Worm (Caenorhabditis elegans) whole organism, L3 larva: ENCODE data around the gene Y39H10A.1.

Experiments used
- aly-2 ChIP-seq: fragments of 150-350 bp; optimal IDR thresholded peaks from 2 replicates; lab custom pipeline; 2014; ENCODE audit warnings: missing biosample characterization, missing genetic modification characterization
- ama-1 ChIP-seq: fragments of 150-350 bp; optimal IDR thresholded peaks from 2 replicates; lab custom pipeline; 2018
- ceh-28 ChIP-seq: fragments of 150-350 bp; optimal IDR thresholded peaks from 2 replicates; lab custom pipeline; 2014; ENCODE audit warnings: missing biosample characterization, missing genetic modification reagents, missing genetic modification characterization
- ceh-82 ChIP-seq: fragments of 150-350 bp; optimal IDR thresholded peaks from 2 replicates; lab custom pipeline; 2014; ENCODE audit warnings: missing biosample characterization, missing genetic modification characterization
- ceh-9 ChIP-seq: sonication (generic microtip); optimal IDR thresholded peaks from 2 replicates; lab custom pipeline; 2018; ENCODE audit warnings: missing biosample characterization, missing genetic modification characterization
- daf-12 ChIP-seq: fragments of 150-350 bp; optimal IDR thresholded peaks from 2 replicates; lab custom pipeline; 2014; ENCODE audit warnings: missing biosample characterization, missing genetic modification reagents, missing genetic modification characterization
- egl-27 ChIP-seq: sonication (generic microtip); optimal IDR thresholded peaks from 4 replicates; lab custom pipeline; 2017; ENCODE audit warnings: missing biosample characterization, missing genetic modification reagents, missing genetic modification characterization
- egl-5 ChIP-seq: fragments of 150-350 bp; optimal IDR thresholded peaks from 2 replicates; lab custom pipeline; 2017; ENCODE audit warnings: missing biosample characterization, missing genetic modification reagents, missing genetic modification characterization, inconsistent platforms
- elt-2 ChIP-seq: sonication (generic microtip); optimal IDR thresholded peaks from 2 replicates; lab custom pipeline; 2016; ENCODE audit warnings: missing genetic modification reagents, mild to moderate bottlenecking, missing genetic modification characterization, missing compliant biosample characterization
- elt-3 ChIP-seq, 3 experiments: fragments of 150-350 bp in 1 of 3; sonication (generic microtip) in 2 of 3; optimal IDR thresholded peaks; 2 replicates in 2 of 3; 4 replicates in 1 of 3; lab custom pipeline; 2014 to 2017; ENCODE audit warnings: missing biosample characterization in 3 of 3, missing genetic modification characterization in 3 of 3
- eor-1 ChIP-seq, 2 experiments: fragments of 150-350 bp; optimal IDR thresholded peaks; 2 replicates each; lab custom pipeline; 2014 to 2018; ENCODE audit warnings: missing biosample characterization in 2 of 2, missing genetic modification characterization in 2 of 2
- fkh-10 ChIP-seq: sonication (generic microtip); optimal IDR thresholded peaks from 2 replicates; lab custom pipeline; 2017; ENCODE audit warnings: missing biosample characterization, missing genetic modification reagents, missing genetic modification characterization
- fos-1 ChIP-seq: fragments of 150-350 bp; optimal IDR thresholded peaks from 2 replicates; lab custom pipeline; 2014; ENCODE audit warnings: missing biosample characterization, missing genetic modification characterization
- hmg-11 ChIP-seq: sonication (generic microtip); optimal IDR thresholded peaks from 2 replicates; lab custom pipeline; 2016; ENCODE audit warnings: missing genetic modification characterization, missing compliant biosample characterization
- lin-15B ChIP-seq: fragments of 150-350 bp; optimal IDR thresholded peaks from 2 replicates; lab custom pipeline; 2014; ENCODE audit warnings: missing biosample characterization, missing genetic modification characterization
- lsy-12 ChIP-seq: sonication (generic microtip); optimal IDR thresholded peaks from 2 replicates; lab custom pipeline; 2016; ENCODE audit warnings: mild to moderate bottlenecking, missing genetic modification characterization, missing compliant biosample characterization
- mdl-1 ChIP-seq: fragments of 150-350 bp; optimal IDR thresholded peaks from 2 replicates; lab custom pipeline; 2014; ENCODE audit warnings: missing biosample characterization, missing genetic modification characterization
- mml-1 ChIP-seq: fragments of 150-350 bp; sonication (generic microtip); optimal IDR thresholded peaks from 3 replicates; lab custom pipeline; 2014; ENCODE audit warnings: missing biosample characterization, missing genetic modification characterization
- nfya-1 ChIP-seq: sonication (generic microtip); optimal IDR thresholded peaks from 2 replicates; lab custom pipeline; 2017; ENCODE audit warnings: missing genetic modification characterization, mild to moderate bottlenecking, missing compliant biosample characterization, antibody characterized with exemption, moderate library complexity; ENCODE audit not compliant: insufficient read depth
- nhr-11 ChIP-seq: fragments of 150-350 bp; optimal IDR thresholded peaks from 2 replicates; lab custom pipeline; 2014; ENCODE audit warnings: missing biosample characterization, missing genetic modification characterization
- nhr-12 ChIP-seq: fragments of 150-350 bp; optimal IDR thresholded peaks from 2 replicates; lab custom pipeline; 2014; ENCODE audit warnings: missing biosample characterization, missing genetic modification characterization
- nhr-23 ChIP-seq: fragments of 150-350 bp; optimal IDR thresholded peaks from 2 replicates; lab custom pipeline; 2014; ENCODE audit warnings: missing biosample characterization, missing genetic modification reagents, missing genetic modification characterization
- nhr-237 ChIP-seq: fragments of 150-350 bp; optimal IDR thresholded peaks from 2 replicates; lab custom pipeline; 2014; ENCODE audit warnings: missing biosample characterization, missing genetic modification characterization
- nhr-25 ChIP-seq: sonication (generic microtip); optimal IDR thresholded peaks from 2 replicates; lab custom pipeline; 2017; ENCODE audit warnings: missing biosample characterization, missing genetic modification characterization
- nhr-28 ChIP-seq: fragments of 150-350 bp; optimal IDR thresholded peaks from 2 replicates; lab custom pipeline; 2014; ENCODE audit warnings: missing biosample characterization, missing genetic modification characterization
- nhr-43 ChIP-seq: sonication (generic microtip); optimal IDR thresholded peaks from 2 replicates; lab custom pipeline; 2016; ENCODE audit warnings: mild to moderate bottlenecking, missing genetic modification characterization, missing compliant biosample characterization; ENCODE audit not compliant: poor library complexity, severe bottlenecking
- nhr-67 ChIP-seq: fragments of 150-350 bp; optimal IDR thresholded peaks from 2 replicates; lab custom pipeline; 2014; ENCODE audit warnings: missing biosample characterization, missing genetic modification characterization
- nhr-77 ChIP-seq: fragments of 150-350 bp; optimal IDR thresholded peaks from 2 replicates; lab custom pipeline; 2014; ENCODE audit warnings: missing biosample characterization, missing genetic modification characterization
- pha-4 ChIP-seq: fragments of 150-350 bp; optimal IDR thresholded peaks from 2 replicates; lab custom pipeline; 2014; ENCODE audit warnings: missing biosample characterization, missing genetic modification reagents, missing genetic modification characterization
- pqm-1 ChIP-seq: fragments of 150-350 bp; optimal IDR thresholded peaks from 2 replicates; lab custom pipeline; 2017; ENCODE audit warnings: missing biosample characterization, missing genetic modification characterization, inconsistent platforms
- sea-2 ChIP-seq: fragments of 150-350 bp; sonication (generic microtip); optimal IDR thresholded peaks from 4 replicates; lab custom pipeline; 2014; ENCODE audit warnings: missing biosample characterization, missing genetic modification reagents, missing genetic modification characterization
- skn-1 ChIP-seq: fragments of 150-350 bp; optimal IDR thresholded peaks from 2 replicates; lab custom pipeline; 2014; ENCODE audit warnings: missing biosample characterization, missing genetic modification characterization
- tbx-2 ChIP-seq: sonication (generic microtip); optimal IDR thresholded peaks from 2 replicates; lab custom pipeline; 2016; ENCODE audit warnings: mild to moderate bottlenecking, missing genetic modification characterization, missing compliant biosample characterization
- unc-39 ChIP-seq: sonication (generic microtip); optimal IDR thresholded peaks from 4 replicates; lab custom pipeline; 2017; ENCODE audit warnings: missing biosample characterization, missing genetic modification characterization
- unc-62 ChIP-seq: fragments of 150-350 bp; sonication (generic microtip); optimal IDR thresholded peaks from 4 replicates; lab custom pipeline; 2014; ENCODE audit warnings: missing biosample characterization, missing genetic modification reagents, missing genetic modification characterization
- zag-1 ChIP-seq: fragments of 150-350 bp; optimal IDR thresholded peaks from 2 replicates; lab custom pipeline; 2014; ENCODE audit warnings: missing biosample characterization, missing genetic modification characterization
- ztf-11 ChIP-seq: fragments of 150-350 bp; optimal IDR thresholded peaks from 2 replicates; lab custom pipeline; 2014; ENCODE audit warnings: missing biosample characterization, missing genetic modification characterization
- ztf-4 ChIP-seq: fragments of 150-350 bp; optimal IDR thresholded peaks from 2 replicates; lab custom pipeline; 2014; ENCODE audit warnings: missing biosample characterization, missing genetic modification characterization

The Y39H10A.1 gene

ce11 chrV:3771437-3772256, 4.6 kb downstream of the Y39H10A.1 start, which contains the start of the genes R08E5.1 and rips-1:
TSS of gene R08E5.1 (minus strand) at chrV:3771518.
TSS of gene rips-1 (plus strand) at chrV:3772021.
- no peak for TF ChIP-seq mdl-1 (tag; lab: Kevin White, UChicago)
- TF ChIP-seq pha-4 = no peak
- no peak for TF ChIP-seq fos-1 (tag; lab: Kevin White, UChicago)
- peak; percentile 10 for TF ChIP-seq nhr-23 (tag; lab: Kevin White, UChicago)
- peak; percentile 22 for TF ChIP-seq nhr-25 (tag; lab: Kevin White, UChicago)
- TF ChIP-seq nhr-43 (tag; lab: Kevin White, UChicago) = peak; percentile 42

- TF ChIP-seq nhr-11 (tag; lab: Kevin White, UChicago) (no peak), elt-3 (tag; optimal IDR thresholded peaks at IDR 0.05; lab: Kevin White, UChicago) (no peak), nhr-23 (tag; lab: Kevin White, UChicago) (no peak), sea-2 (GFP tag; lab: Kevin White, UChicago) (no peak), aly-2 (no peak), ztf-11 (tag; lab: Kevin White, UChicago) (no peak), tbx-2 (no peak), fkh-10 (GFP tag; lab: Kevin White, UChicago) (no peak), ama-1 (lab: Kevin White, UChicago) (no peak), pqm-1 (tag; lab: Kevin White, UChicago) (no peak), ztf-4 (tag; lab: Kevin White, UChicago) (no peak), lin-15B (tag; lab: Kevin White, UChicago) (no peak), zag-1 (tag; lab: Kevin White, UChicago) (no peak), pha-4 (no peak), nfya-1 (no peak)
Observed at ce11 chrV:3773618-3774017, 6.6 kb downstream of the Y39H10A.1 start.

- TF ChIP-seq ceh-28 (tag; lab: Kevin White, UChicago) (no peak), zag-1 (tag; lab: Kevin White, UChicago) (no peak), nhr-28 (tag; lab: Kevin White, UChicago) (no peak), fkh-10 (GFP tag; lab: Kevin White, UChicago) (no peak), elt-2 (tag; lab: Kevin White, UChicago) (peak; percentile 19), nhr-43 (tag; lab: Kevin White, UChicago) (no peak), unc-39 (tag; lab: Kevin White, UChicago) (no peak), nhr-12 (tag; lab: Kevin White, UChicago) (no peak), ceh-9 (no peak), eor-1 (tag; optimal IDR thresholded peaks at IDR 0.05; lab: Kevin White, UChicago) (no peak), unc-62 (GFP tag; lab: Kevin White, UChicago) (no peak), nhr-23 (tag; lab: Kevin White, UChicago) (no peak), aly-2 (no peak), ama-1 (lab: Kevin White, UChicago) (peak; percentile 78), ztf-11 (tag; lab: Kevin White, UChicago) (no peak), nhr-237 (tag; lab: Kevin White, UChicago) (no peak), egl-27 (no peak), nhr-67 (tag; lab: Kevin White, UChicago) (no peak), skn-1 (tag; lab: Kevin White, UChicago) (no peak), mml-1 (tag; lab: Kevin White, UChicago) (no peak), nhr-77 (tag; lab: Kevin White, UChicago) (no peak), pqm-1 (tag; lab: Kevin White, UChicago) (peak; percentile 14)
- TF ChIP-seq, all 47 proteins: peak for 3
Observed at ce11 chrV:3774653-3775052, 7.6 kb downstream of the Y39H10A.1 start.

ce11 chrV:3776086-3776589, 9.1 kb downstream of the Y39H10A.1 start, which contains the start of gene cysl-3:
TSS of gene cysl-3 (minus strand) at chrV:3776136.
- TF ChIP-seq nhr-77 (tag; lab: Kevin White, UChicago) (no peak), ama-1 (lab: Kevin White, UChicago) (no peak), ceh-82 (tag; lab: Kevin White, UChicago) (no peak), hmg-11 (tag; lab: Kevin White, UChicago) (no peak), nhr-11 (tag; lab: Kevin White, UChicago) (no peak), aly-2 (no peak), elt-3 (tag; optimal IDR thresholded peaks at IDR 0.05; lab: Kevin White, UChicago) (no peak), ceh-9 (no peak), daf-12 (tag; lab: Kevin White, UChicago) (no peak), lin-15B (tag; lab: Kevin White, UChicago) (no peak), fos-1 (tag; lab: Kevin White, UChicago) (no peak), egl-27 (no peak), skn-1 (tag; lab: Kevin White, UChicago) (no peak), unc-62 (GFP tag; lab: Kevin White, UChicago) (no peak), egl-5 (tag; lab: Kevin White, UChicago) (no peak), nhr-25 (tag; lab: Kevin White, UChicago) (no peak), eor-1 (tag; optimal IDR thresholded peaks at IDR 0.05; lab: Kevin White, UChicago) (no peak), ceh-28 (tag; lab: Kevin White, UChicago) (no peak), lsy-12 (tag; lab: Kevin White, UChicago) (no peak), nhr-67 (tag; lab: Kevin White, UChicago) (no peak)
